Fruit fly (Drosophila melanogaster) Kc167 (cell line): ENCODE data around the gene CG32075.

Experiments
- Myc ChIP-seq: fragments of >200 bp; optimal IDR thresholded peaks from 2 replicates; lab custom pipeline; 2017; ENCODE audit warnings: missing external identifiers
- Sin3A ChIP-seq: fragments of >200 bp; optimal IDR thresholded peaks from 2 replicates; lab custom pipeline; 2018; ENCODE audit warnings: missing external identifiers
- h ChIP-seq: fragments of >200 bp; optimal IDR thresholded peaks from 3 replicates; lab custom pipeline; 2018; ENCODE audit warnings: missing external identifiers
- insv ChIP-seq: fragments of >200 bp; optimal IDR thresholded peaks from 3 replicates; lab custom pipeline; 2018; ENCODE audit warnings: missing external identifiers
- psq ChIP-seq: fragments of >200 bp; optimal IDR thresholded peaks from 2 replicates; lab custom pipeline; 2017; ENCODE audit warnings: missing external identifiers
- ttk ChIP-seq: sonication (Bioruptor generic); optimal IDR thresholded peaks from 2 replicates; lab custom pipeline; 2017; ENCODE audit warnings: missing external identifiers

dm6 chr3L:11062441-11062840 is 2.3 kb downstream of the CG32075 start, which contains the start of gene CG32069:
- no peak for TF ChIP-seq Sin3A (lab: Kevin White, UChicago)
- no peak for TF ChIP-seq Myc (lab: Kevin White, UChicago)
- no peak for TF ChIP-seq ttk (lab: Kevin White, UChicago)
- TF ChIP-seq psq (lab: Kevin White, UChicago): no peak
- no peak for TF ChIP-seq h (lab: Kevin White, UChicago)
- no peak for TF ChIP-seq insv (lab: Kevin White, UChicago)
